Fruit fly (Drosophila melanogaster) whole organism, pupa: ENCODE data around the gene ema.

Experiments used
- CG10348 ChIP-seq: fragments of 200-800 bp; sonication (Bioruptor generic); IDR thresholded peaks from 2 replicates; pipeline ENCODE4 v1.3.6; 2022; ENCODE audit warnings: missing biosample characterization, missing genetic modification characterization
- CG12605 ChIP-seq: fragments of 200-800 bp; sonication (Bioruptor generic); IDR thresholded peaks from 2 replicates; pipeline ENCODE4 v1.3.6; 2022; ENCODE audit warnings: missing biosample characterization, missing genetic modification characterization
- CG13204 ChIP-seq: fragments of 200-800 bp; sonication (Bioruptor generic); optimal IDR thresholded peaks from 2 replicates; lab custom pipeline; 2018; ENCODE audit warnings: missing biosample characterization, mild to moderate bottlenecking, missing genetic modification characterization, moderate library complexity
- CG14655 ChIP-seq: fragments of 200-800 bp; sonication (Bioruptor generic); optimal IDR thresholded peaks from 3 replicates; lab custom pipeline; 2017; ENCODE audit warnings: mild to moderate bottlenecking, missing biosample characterization, missing genetic modification reagents, missing genetic modification characterization
- CG15710 ChIP-seq: fragments of 200-800 bp; sonication (Bioruptor generic); optimal IDR thresholded peaks from 2 replicates; lab custom pipeline; 2018; ENCODE audit warnings: missing biosample characterization, mild to moderate bottlenecking, missing genetic modification characterization, moderate library complexity
- CG17806 ChIP-seq: fragments of 200-800 bp; sonication (Bioruptor generic); optimal IDR thresholded peaks from 2 replicates; lab custom pipeline; 2018; ENCODE audit warnings: missing biosample characterization, mild to moderate bottlenecking, missing genetic modification characterization, moderate library complexity
- CG32121 ChIP-seq: fragments of 200-800 bp; sonication (Bioruptor generic); IDR thresholded peaks from 2 replicates; pipeline ENCODE4 v1.3.6; 2022; ENCODE audit warnings: missing biosample characterization, missing genetic modification characterization
- CG34367 ChIP-seq: fragments of 200-800 bp; sonication (Bioruptor generic); optimal IDR thresholded peaks from 2 replicates; lab custom pipeline; 2018; ENCODE audit warnings: missing biosample characterization, mild to moderate bottlenecking, missing genetic modification characterization
- CG4496 ChIP-seq: fragments of 200-800 bp; sonication (Bioruptor generic); IDR thresholded peaks from 3 replicates; pipeline ENCODE4 v1.3.6; 2022; ENCODE audit warnings: missing biosample characterization, missing genetic modification characterization
- CG8159 ChIP-seq: fragments of 200-800 bp; sonication (Bioruptor generic); optimal IDR thresholded peaks from 3 replicates; lab custom pipeline; 2018; ENCODE audit warnings: missing biosample characterization, mild to moderate bottlenecking, missing genetic modification characterization, moderate library complexity
- CG8301 ChIP-seq: fragments of 200-800 bp; sonication (Bioruptor generic); optimal IDR thresholded peaks from 2 replicates; lab custom pipeline; 2018; ENCODE audit warnings: missing biosample characterization, mild to moderate bottlenecking, missing genetic modification characterization
- CG9948 ChIP-seq: fragments of 200-800 bp; sonication (Bioruptor generic); optimal IDR thresholded peaks from 2 replicates; lab custom pipeline; 2018; ENCODE audit warnings: missing biosample characterization, mild to moderate bottlenecking, missing genetic modification characterization, moderate library complexity
- D1 ChIP-seq: fragments of 200-800 bp; sonication (Bioruptor generic); optimal IDR thresholded peaks from 2 replicates; lab custom pipeline; 2018; ENCODE audit warnings: missing biosample characterization, mild to moderate bottlenecking, missing genetic modification characterization, moderate library complexity
- EcR ChIP-seq: fragments of 200-800 bp; sonication (Bioruptor generic); optimal IDR thresholded peaks from 3 replicates; lab custom pipeline; 2019; ENCODE audit warnings: missing biosample characterization, missing genetic modification characterization, mild to moderate bottlenecking, moderate library complexity, missing genetic modification reagents
- Ets98B ChIP-seq: fragments of 200-800 bp; sonication (Bioruptor generic); IDR thresholded peaks from 2 replicates; pipeline ENCODE4 v1.3.6; 2022; ENCODE audit warnings: missing biosample characterization, missing genetic modification characterization
- Pif1A ChIP-seq: fragments of 200-800 bp; sonication (Bioruptor generic); optimal IDR thresholded peaks from 3 replicates; lab custom pipeline; 2016; ENCODE audit warnings: missing biosample characterization, missing genetic modification characterization
- Pif1B ChIP-seq: fragments of 200-800 bp; sonication (Bioruptor generic); optimal IDR thresholded peaks from 3 replicates; lab custom pipeline; 2016; ENCODE audit warnings: missing biosample characterization, missing genetic modification characterization
- Snoo ChIP-seq: fragments of 200-800 bp; sonication (Bioruptor generic); optimal IDR thresholded peaks from 3 replicates; lab custom pipeline; 2017; ENCODE audit warnings: missing biosample characterization, mild to moderate bottlenecking, missing genetic modification characterization, inconsistent platforms
- fd96Ca ChIP-seq: fragments of 200-800 bp; sonication (Bioruptor generic); IDR thresholded peaks from 3 replicates; pipeline ENCODE4 v1.3.6; 2022; ENCODE audit warnings: missing biosample characterization, missing genetic modification characterization
- gl ChIP-seq: fragments of 200-800 bp; sonication (Bioruptor generic); optimal IDR thresholded peaks from 2 replicates; lab custom pipeline; 2018; ENCODE audit warnings: missing biosample characterization, mild to moderate bottlenecking, missing genetic modification characterization
- rn ChIP-seq: fragments of 200-800 bp; sonication (Bioruptor generic); IDR thresholded peaks from 2 replicates; pipeline ENCODE4 v1.3.6; 2022; ENCODE audit warnings: missing biosample characterization, missing genetic modification characterization

Gene ema

dm6 chr3R:16448378-16449134 is 7.1 kb upstream of the ema start:
- peak; percentile 89 for TF ChIP-seq CG8301 (tag; lab: Kevin White, UChicago)
- no peak for TF ChIP-seq D1 (tag; lab: Kevin White, UChicago)
- no peak for TF ChIP-seq Snoo (tag; lab: Kevin White, UChicago)
- TF ChIP-seq CG15710 (tag; lab: Kevin White, UChicago): no peak
- peak; percentile 86 for TF ChIP-seq rn
- TF ChIP-seq fd96Ca: peak; percentile 87
- no peak for TF ChIP-seq Pif1A (GFP tag; lab: Kevin White, UChicago)
- TF ChIP-seq Pif1B (GFP tag; lab: Kevin White, UChicago): no peak
- peak; percentile 86 for TF ChIP-seq CG34367 (tag; lab: Kevin White, UChicago)
- peak; percentile 76 for TF ChIP-seq CG17806 (tag; lab: Kevin White, UChicago)
- TF ChIP-seq CG14655 (GFP tag; lab: Kevin White, UChicago): peak; percentile 89
- no peak for TF ChIP-seq EcR
- TF ChIP-seq CG10348 (GFP tag; lab: Robert Waterston, UW): peak; percentile 49; the same call in 1 of the 2 replicates
- peak; percentile 87 for TF ChIP-seq CG12605 (GFP tag; lab: Robert Waterston, UW)
- no peak for TF ChIP-seq CG8159
- peak; percentile 63 for TF ChIP-seq CG32121 (GFP tag; lab: Robert Waterston, UW)
- TF ChIP-seq Ets98B (GFP tag; lab: Robert Waterston, UW): peak; percentile 82
- TF ChIP-seq CG9948 (tag; lab: Kevin White, UChicago): peak; percentile 84
- peak; percentile 87 for TF ChIP-seq gl (tag; lab: Kevin White, UChicago)
- peak; percentile 95 for TF ChIP-seq CG4496
- TF ChIP-seq CG13204 (GFP tag; lab: Kevin White, UChicago): peak; percentile 44

- TF ChIP-seq gl (tag; lab: Kevin White, UChicago) (no peak), CG32121 (GFP tag; lab: Robert Waterston, UW) (no peak), Pif1A (GFP tag; lab: Kevin White, UChicago) (no peak), Snoo (tag; lab: Kevin White, UChicago) (no peak), CG13204 (GFP tag; lab: Kevin White, UChicago) (no peak), Ets98B (GFP tag; lab: Robert Waterston, UW) (no peak), CG14655 (GFP tag; lab: Kevin White, UChicago) (no peak), rn (no peak), CG9948 (tag; lab: Kevin White, UChicago) (no peak), EcR (no peak), CG15710 (tag; lab: Kevin White, UChicago) (no peak), Pif1B (GFP tag; lab: Kevin White, UChicago) (no peak), CG34367 (tag; lab: Kevin White, UChicago) (no peak), D1 (tag; lab: Kevin White, UChicago) (no peak), CG12605 (GFP tag; lab: Robert Waterston, UW) (no peak), fd96Ca (no peak), CG17806 (tag; lab: Kevin White, UChicago) (no peak), CG8159 (no peak), CG8301 (tag; lab: Kevin White, UChicago) (no peak), CG10348 (GFP tag; lab: Robert Waterston, UW) (no peak)
These were observed 6.1 kb upstream of the ema start for dm6 chr3R:16447448-16448045.

- TF ChIP-seq CG12605 (GFP tag; lab: Robert Waterston, UW) (no peak), fd96Ca (no peak), CG8159 (no peak), CG17806 (tag; lab: Kevin White, UChicago) (no peak)
These were observed 5.4 kb upstream of the ema start for dm6 chr3R:16446836-16447235.

- TF ChIP-seq CG9948 (tag; lab: Kevin White, UChicago) (peak; percentile 70), Pif1A (GFP tag; lab: Kevin White, UChicago) (no peak), CG17806 (tag; lab: Kevin White, UChicago) (peak; percentile 59), CG10348 (GFP tag; lab: Robert Waterston, UW) (peak; percentile 67; the same call in 1 of the 2 replicates), CG15710 (tag; lab: Kevin White, UChicago) (peak; percentile 80), CG8301 (tag; lab: Kevin White, UChicago) (peak; percentile 62), EcR (no peak), CG32121 (GFP tag; lab: Robert Waterston, UW) (peak; percentile 87), CG8159 (no peak), CG4496 (peak; percentile 74), D1 (tag; lab: Kevin White, UChicago) (no peak), CG13204 (GFP tag; lab: Kevin White, UChicago) (no peak), Pif1B (GFP tag; lab: Kevin White, UChicago) (no peak), fd96Ca (peak; percentile 44; the same call in 1 of the 3 replicates), gl (tag; lab: Kevin White, UChicago) (peak; percentile 16), Ets98B (GFP tag; lab: Robert Waterston, UW) (peak; percentile 74), Snoo (tag; lab: Kevin White, UChicago) (peak; percentile 72), CG12605 (GFP tag; lab: Robert Waterston, UW) (peak; percentile 76), rn (peak; percentile 61), CG34367 (tag; lab: Kevin White, UChicago) (peak; percentile 64), CG14655 (GFP tag; lab: Kevin White, UChicago) (no peak)
These were observed 1.5 kb upstream of the ema start, which contains the start of the genes Ttc1 and CG14882 for dm6 chr3R:16442937-16443336. TSS of gene Ttc1 (minus strand) at chr3R:16443007. TSS of gene CG14882 (plus strand) at chr3R:16443207.
